Worm (Caenorhabditis elegans): ENCODE results near the gene C35D10.17.

- TF ChIP-seq nhr-76 (tag; optimal IDR thresholded peaks at IDR 0.05) (no peak), F44E2.7 (GFP tag; IDR thresholded peaks at IDR 0.05) (no peak), fos-1 (tag; optimal IDR thresholded peaks at IDR 0.05) (no peak), ceh-82 (tag; optimal IDR thresholded peaks at IDR 0.05) (no peak), snpc-4 (tag; optimal IDR thresholded peaks at IDR 0.05) (no peak), F26F4.8 (GFP tag; conservative IDR thresholded peaks at IDR 0.05) (no peak), unc-39 (tag; optimal IDR thresholded peaks at IDR 0.05) (no peak), F10B5.3 (tag; optimal IDR thresholded peaks at IDR 0.05) (no peak), ama-1 (optimal IDR thresholded peaks at IDR 0.05) (no peak), nhr-11 (tag; optimal IDR thresholded peaks at IDR 0.05) (no peak), nhr-237 (tag; optimal IDR thresholded peaks at IDR 0.05) (no peak), unc-62 (GFP tag; optimal IDR thresholded peaks at IDR 0.05 in 1 of 2) (no peak), unc-62 (tag; optimal IDR thresholded peaks at IDR 0.05) (no peak)
These were observed 26.7 kb downstream of the C35D10.17 start, which contains the start of gene F26F4.6 for ce11 chrIII:4893540-4893939.

All from whole organism, L4 larva.